Fruit fly (Drosophila melanogaster): ENCODE data around the gene CG6836.

The CG6836 gene

dm6 chr3L:18996030-18996773, 45.8 kb downstream of the CG6836 start (continued):
- TF ChIP-seq Hmr (GFP tag; optimal IDR thresholded peaks at IDR 0.05): peak; percentile 80
- peak; percentile 83; the same call in 2 of the 3 replicates for TF ChIP-seq Dbx (GFP tag; IDR thresholded peaks at IDR 0.05)
- TF ChIP-seq CG15601 (tag; optimal IDR thresholded peaks at IDR 0.05): no peak
- peak; percentile 54 for TF ChIP-seq CG9817 (tag; optimal IDR thresholded peaks at IDR 0.05)
- TF ChIP-seq gt (GFP tag; IDR thresholded peaks at IDR 0.05): no peak
- 0 out of 3 replicates have a peak, but pooled peaks have one; percentile 37 for TF ChIP-seq CG6791 (GFP tag; IDR thresholded peaks at IDR 0.05; ENCODE audit: partially characterized antibody)
- TF ChIP-seq CG4617 (GFP tag; optimal IDR thresholded peaks at IDR 0.05; ENCODE audit: borderline replicate concordance): peak; percentile 40
- TF ChIP-seq run (tag; optimal IDR thresholded peaks at IDR 0.05): no peak
- peak; percentile 19 for TF ChIP-seq CG17568 (GFP tag; optimal IDR thresholded peaks at IDR 0.05)
- TF ChIP-seq CG34422 (GFP tag; IDR thresholded peaks at IDR 0.05): 0 out of 3 replicates have a peak, but pooled peaks have one; percentile 27
- TF ChIP-seq tup (GFP tag; optimal IDR thresholded peaks at IDR 0.05): peak; percentile 29
- no peak for TF ChIP-seq CG31365 (tag; optimal IDR thresholded peaks at IDR 0.05)
- TF ChIP-seq vnd (GFP tag; IDR thresholded peaks at IDR 0.05; ENCODE audit: partially characterized antibody): no peak
- peak; percentile 53 for TF ChIP-seq Max (GFP tag; optimal IDR thresholded peaks at IDR 0.05)
- TF ChIP-seq CG1529 (GFP tag; optimal IDR thresholded peaks at IDR 0.05): peak; percentile 8
- no peak for TF ChIP-seq gcm (GFP tag; optimal IDR thresholded peaks at IDR 0.05)
- TF ChIP-seq CG10147 (GFP tag; optimal IDR thresholded peaks at IDR 0.05): peak; percentile 57
- TF ChIP-seq CG13123 (GFP tag; optimal IDR thresholded peaks at IDR 0.05): peak; percentile 0
- no peak for TF ChIP-seq dan (GFP tag; IDR thresholded peaks at IDR 0.05)
- TF ChIP-seq knrl (GFP tag; IDR thresholded peaks at IDR 0.05; ENCODE audit: partially characterized antibody): no peak
- TF ChIP-seq Side (GFP tag; optimal IDR thresholded peaks at IDR 0.05): peak; percentile 16
- TF ChIP-seq CG30431 (GFP tag; optimal IDR thresholded peaks at IDR 0.05): peak; percentile 30
- no peak for TF ChIP-seq CG3407 (GFP tag; optimal IDR thresholded peaks at IDR 0.05)
- TF ChIP-seq twi (tag; optimal IDR thresholded peaks at IDR 0.05): no peak
- TF ChIP-seq insv (GFP tag; optimal IDR thresholded peaks at IDR 0.05): no peak
- peak; percentile 23 for TF ChIP-seq Fer1 (GFP tag; optimal IDR thresholded peaks at IDR 0.05)
- peak; percentile 69 for TF ChIP-seq phol (tag; optimal IDR thresholded peaks at IDR 0.05)
- no peak for TF ChIP-seq CG6272 (GFP tag; IDR thresholded peaks at IDR 0.05)
- no peak for TF ChIP-seq Lim3 (GFP tag; IDR thresholded peaks at IDR 0.05)
- no peak for TF ChIP-seq rib (GFP tag; IDR thresholded peaks at IDR 0.05)
- TF ChIP-seq cg (GFP tag; optimal IDR thresholded peaks at IDR 0.05): peak; percentile 42
- peak; percentile 54 for TF ChIP-seq Atf-2 (GFP tag; optimal IDR thresholded peaks at IDR 0.05)
- peak; percentile 10; the same call in 1 of the 2 replicates for TF ChIP-seq E2f2 (GFP tag; IDR thresholded peaks at IDR 0.05)
- peak; percentile 20 for TF ChIP-seq CG8089 (GFP tag; optimal IDR thresholded peaks at IDR 0.05)
- TF ChIP-seq aop (GFP tag; IDR thresholded peaks at IDR 0.05): no peak
- TF ChIP-seq CG8478 (optimal IDR thresholded peaks at IDR 0.05): no peak
- TF ChIP-seq CG11247 (GFP tag; IDR thresholded peaks at IDR 0.05): no peak
- peak; percentile 48; the same call in 1 of the 2 replicates for TF ChIP-seq bbx (GFP tag; IDR thresholded peaks at IDR 0.05; ENCODE audit: partially characterized antibody)
- TF ChIP-seq sens (GFP tag): peak; percentile 94
- peak; percentile 60 for TF ChIP-seq CG11723 (GFP tag; optimal IDR thresholded peaks at IDR 0.05)
- TF ChIP-seq HmgZ (tag; optimal IDR thresholded peaks at IDR 0.05): no peak
- TF ChIP-seq CG4854 (GFP tag; optimal IDR thresholded peaks at IDR 0.05): no peak
- peak; percentile 42 for TF ChIP-seq corto (GFP tag; optimal IDR thresholded peaks at IDR 0.05)
- TF ChIP-seq CG12155 (GFP tag; optimal IDR thresholded peaks at IDR 0.05): peak; percentile 51
- TF ChIP-seq Xrp1 (GFP tag; IDR thresholded peaks at IDR 0.05): no peak
- peak; percentile 97 for TF ChIP-seq sug (tag; optimal IDR thresholded peaks at IDR 0.05)
- peak; percentile 41 for TF ChIP-seq CG6854 (GFP tag; optimal IDR thresholded peaks at IDR 0.05)
- TF ChIP-seq Pdp1 (GFP tag; optimal IDR thresholded peaks at IDR 0.05): peak; percentile 72 to 84
- peak; percentile 64 for TF ChIP-seq CG16863 (GFP tag; optimal IDR thresholded peaks at IDR 0.05)
